Worm (Caenorhabditis elegans) whole organism, young adult: ENCODE results near the gene H38K22.9.
"Not testable (repeated sequence)": the region's sequence is repeated elsewhere in the genome, so short reads cannot be mapped to it uniquely, and the experiment has no call there.

Source experiments
- B0261.1 ChIP-seq: sonication (generic microtip); optimal IDR thresholded peaks from 2 replicates; lab custom pipeline; 2016; ENCODE audit warnings: mild to moderate bottlenecking, missing genetic modification characterization, moderate library complexity, missing compliant biosample characterization
- C17E4.6 ChIP-seq: fragments of 200-800 bp; sonication (Bioruptor generic); IDR thresholded peaks from 2 replicates; pipeline ENCODE4 v1.3.6; 2022; ENCODE audit warnings: missing genetic modification reagents, missing genetic modification characterization, missing compliant biosample characterization
- D2030.7 ChIP-seq: fragments of 200-800 bp; sonication (Bioruptor generic); IDR thresholded peaks from 2 replicates; pipeline ENCODE4 v1.3.6; 2022; ENCODE audit warnings: missing genetic modification reagents, missing genetic modification characterization, missing compliant biosample characterization
- F22D6.2 ChIP-seq: sonication (generic microtip); optimal IDR thresholded peaks from 2 replicates; lab custom pipeline; 2016; ENCODE audit warnings: mild to moderate bottlenecking, missing genetic modification characterization, missing compliant biosample characterization
- F33H1.4 ChIP-seq: fragments of 200-800 bp; sonication (Bioruptor generic); IDR thresholded peaks from 2 replicates; pipeline ENCODE4 v1.3.6; 2022; ENCODE audit warnings: missing genetic modification reagents, missing genetic modification characterization, missing compliant biosample characterization
- F37B4.10 ChIP-seq: fragments of 200-800 bp; sonication (Bioruptor generic); IDR thresholded peaks from 2 replicates; pipeline ENCODE4 v1.3.6; 2022; ENCODE audit warnings: missing genetic modification characterization, missing compliant biosample characterization
- F57A8.1 ChIP-seq: fragments of 200-800 bp; sonication (Bioruptor generic); optimal IDR thresholded peaks from 2 replicates; lab custom pipeline; 2018; ENCODE audit warnings: mild to moderate bottlenecking, missing genetic modification characterization, moderate library complexity, missing compliant biosample characterization
- K11D2.4 ChIP-seq: fragments of 200-800 bp; sonication (Bioruptor generic); IDR thresholded peaks from 2 replicates; pipeline ENCODE4 v1.3.6; 2022; ENCODE audit warnings: missing genetic modification reagents, missing genetic modification characterization, missing compliant biosample characterization
- Y53G8AR.9 ChIP-seq: fragments of 200-800 bp; sonication (Bioruptor generic); conservative IDR thresholded peaks from 2 replicates; pipeline ENCODE4 v1.3.6; 2022; ENCODE audit warnings: missing genetic modification reagents, missing genetic modification characterization, missing compliant biosample characterization
- Y67H2A.10 ChIP-seq: fragments of 200-800 bp; sonication (Bioruptor generic); conservative IDR thresholded peaks from 2 replicates; pipeline ENCODE4 v1.3.6; 2022; ENCODE audit warnings: missing genetic modification reagents, missing genetic modification characterization, missing compliant biosample characterization
- ZK185.1 ChIP-seq: sonication (generic microtip); optimal IDR thresholded peaks from 2 replicates; lab custom pipeline; 2016; ENCODE audit warnings: mild to moderate bottlenecking, missing genetic modification characterization, missing compliant biosample characterization; ENCODE audit not compliant: poor library complexity, severe bottlenecking
- atf-7 ChIP-seq: sonication (generic microtip); optimal IDR thresholded peaks from 2 replicates; lab custom pipeline; 2017; ENCODE audit warnings: mild to moderate bottlenecking, missing genetic modification characterization, missing compliant biosample characterization
- attf-5 ChIP-seq: fragments of 200-800 bp; sonication (Bioruptor generic); optimal IDR thresholded peaks from 2 replicates; lab custom pipeline; 2018; ENCODE audit warnings: mild to moderate bottlenecking, missing genetic modification characterization, missing compliant biosample characterization
- attf-6 ChIP-seq: fragments of 200-800 bp; sonication (Bioruptor generic); IDR thresholded peaks from 2 replicates; pipeline ENCODE4 v1.3.6; 2022; ENCODE audit warnings: missing genetic modification reagents, missing genetic modification characterization, missing compliant biosample characterization
- cebp-1 ChIP-seq, 2 experiments: fragments of 200-800 bp in 1 of 2; sonication (Bioruptor generic) in 1 of 2; sonication (generic microtip) in 1 of 2; IDR thresholded peaks in 1 of 2; optimal IDR thresholded peaks in 1 of 2; 2 replicates each; pipeline versions ENCODE4 v1.3.6 to Lab custom; 2017 to 2022; ENCODE audit warnings: missing compliant biosample characterization in 2 of 2, missing genetic modification characterization in 2 of 2, mild to moderate bottlenecking in 1 of 2, missing genetic modification reagents in 1 of 2, moderate library complexity in 1 of 2
- ceh-27 ChIP-seq: fragments of 200-800 bp; sonication (Bioruptor generic); optimal IDR thresholded peaks from 2 replicates; lab custom pipeline; 2018; ENCODE audit warnings: mild to moderate bottlenecking, missing genetic modification characterization, moderate library complexity, missing compliant biosample characterization
- chd-7 ChIP-seq: sonication (generic microtip); optimal IDR thresholded peaks from 2 replicates; lab custom pipeline; 2016; ENCODE audit warnings: mild to moderate bottlenecking, missing genetic modification characterization, moderate library complexity, missing compliant biosample characterization
- die-1 ChIP-seq: sonication (generic microtip); optimal IDR thresholded peaks from 2 replicates; lab custom pipeline; 2016; ENCODE audit warnings: missing genotype, mild to moderate bottlenecking, missing genetic modification characterization, missing compliant biosample characterization
- egl-44 ChIP-seq: fragments of 200-800 bp; sonication (Bioruptor generic); IDR thresholded peaks from 2 replicates; pipeline ENCODE4 v1.3.6; 2022; ENCODE audit warnings: missing genetic modification reagents, missing genetic modification characterization, missing compliant biosample characterization
- ekl-4 ChIP-seq: fragments of 200-800 bp; sonication (Bioruptor generic); IDR thresholded peaks from 2 replicates; pipeline ENCODE4 v1.3.6; 2022; ENCODE audit warnings: missing genetic modification reagents, missing genetic modification characterization, missing compliant biosample characterization
- hmg-1.2 ChIP-seq: fragments of 200-800 bp; sonication (Bioruptor generic); IDR thresholded peaks from 2 replicates; pipeline ENCODE4 v1.3.6; 2022; ENCODE audit warnings: missing genetic modification reagents, missing genetic modification characterization, missing compliant biosample characterization
- hsf-1 ChIP-seq: fragments of 200-800 bp; sonication (Bioruptor generic); IDR thresholded peaks from 2 replicates; pipeline ENCODE4 v1.3.6; 2022; ENCODE audit warnings: missing genetic modification reagents, missing genetic modification characterization, missing compliant biosample characterization
- let-526 ChIP-seq: fragments of 200-800 bp; sonication (Bioruptor generic); IDR thresholded peaks from 2 replicates; pipeline ENCODE4 v1.3.6; 2022; ENCODE audit warnings: missing genetic modification reagents, missing genetic modification characterization, missing compliant biosample characterization
- let-607 ChIP-seq, 2 experiments: fragments of 200-800 bp in 1 of 2; sonication (Bioruptor generic) in 1 of 2; sonication (generic microtip) in 1 of 2; optimal IDR thresholded peaks; 2 replicates each; lab custom pipeline; 2016 to 2018; ENCODE audit warnings: mild to moderate bottlenecking in 2 of 2, missing compliant biosample characterization in 2 of 2, missing genetic modification characterization in 2 of 2, moderate library complexity in 2 of 2, missing genotype in 1 of 2
- lin-26 ChIP-seq: fragments of 200-800 bp; sonication (Bioruptor generic); IDR thresholded peaks from 2 replicates; pipeline ENCODE4 v1.3.6; 2022; ENCODE audit warnings: missing genetic modification reagents, missing genetic modification characterization, missing compliant biosample characterization
- lin-40 ChIP-seq: sonication (generic microtip); optimal IDR thresholded peaks from 2 replicates; lab custom pipeline; 2016; ENCODE audit warnings: missing genetic modification characterization, mild to moderate bottlenecking, missing compliant biosample characterization, missing genotype, missing genetic modification reagents
- madf-3 ChIP-seq: fragments of 200-800 bp; sonication (Bioruptor generic); IDR thresholded peaks from 2 replicates; pipeline ENCODE4 v1.3.6; 2022; ENCODE audit warnings: missing genetic modification reagents, missing genetic modification characterization, missing compliant biosample characterization
- madf-6 ChIP-seq: fragments of 200-800 bp; sonication (Bioruptor generic); IDR thresholded peaks from 2 replicates; pipeline ENCODE4 v1.3.6; 2022; ENCODE audit warnings: missing genetic modification reagents, missing genetic modification characterization, missing compliant biosample characterization
- madf-8 ChIP-seq: fragments of 200-800 bp; sonication (Bioruptor generic); conservative IDR thresholded peaks from 2 replicates; pipeline ENCODE4 v1.3.6; 2022; ENCODE audit warnings: missing genetic modification reagents, missing genetic modification characterization, missing compliant biosample characterization
- mel-28 ChIP-seq: sonication (generic microtip); optimal IDR thresholded peaks from 2 replicates; lab custom pipeline; 2016; ENCODE audit warnings: borderline replicate concordance, mild to moderate bottlenecking, missing genetic modification characterization, missing compliant biosample characterization
- nhr-80 ChIP-seq: sonication (generic microtip); optimal IDR thresholded peaks from 2 replicates; lab custom pipeline; 2016; ENCODE audit warnings: missing genetic modification characterization, missing compliant biosample characterization
- rcor-1 ChIP-seq: fragments of 200-800 bp; sonication (Bioruptor generic); IDR thresholded peaks from 2 replicates; pipeline ENCODE4 v1.3.6; 2022; ENCODE audit warnings: missing genetic modification reagents, missing genetic modification characterization, missing compliant biosample characterization
- rec-8 ChIP-seq, 2 experiments: sonication (generic microtip); optimal IDR thresholded peaks; 2 replicates each; lab custom pipeline; 2016; ENCODE audit warnings: mild to moderate bottlenecking in 2 of 2, missing genetic modification characterization in 2 of 2, missing genetic modification reagents in 2 of 2, missing genotype in 2 of 2, missing biosample characterization in 1 of 2, missing compliant biosample characterization in 1 of 2, moderate library complexity in 1 of 2
- repo-1 ChIP-seq: sonication (generic microtip); optimal IDR thresholded peaks from 2 replicates; lab custom pipeline; 2017; ENCODE audit warnings: mild to moderate bottlenecking, missing genetic modification characterization, missing compliant biosample characterization
- snpc-4 ChIP-seq, 5 experiments: fragments of 150-350 bp in 1 of 5; sonication (generic microtip) in 4 of 5; optimal IDR thresholded peaks; 2 replicates each; lab custom pipeline; 2014 to 2018; ENCODE audit warnings: missing genetic modification characterization in 5 of 5, missing biosample characterization in 3 of 5, antibody characterized with exemption in 2 of 5, mild to moderate bottlenecking in 2 of 5, missing compliant biosample characterization in 2 of 5, missing genotype in 2 of 5, moderate library complexity in 2 of 5, missing genetic modification reagents in 1 of 5
- somi-1 ChIP-seq: fragments of 200-800 bp; sonication (Bioruptor generic); optimal IDR thresholded peaks from 2 replicates; lab custom pipeline; 2018; ENCODE audit warnings: mild to moderate bottlenecking, missing genetic modification characterization, missing compliant biosample characterization
- ztf-25 ChIP-seq: fragments of 200-800 bp; sonication (Bioruptor generic); IDR thresholded peaks from 2 replicates; pipeline ENCODE4 v1.3.6; 2022; ENCODE audit warnings: missing genetic modification reagents, missing genetic modification characterization, missing compliant biosample characterization
- ztf-26 ChIP-seq: sonication (generic microtip); optimal IDR thresholded peaks from 2 replicates; lab custom pipeline; 2017; ENCODE audit warnings: missing genetic modification characterization, missing compliant biosample characterization
- ztf-28 ChIP-seq: fragments of 200-800 bp; sonication (Bioruptor generic); IDR thresholded peaks from 2 replicates; pipeline ENCODE4 v1.3.6; 2022; ENCODE audit warnings: missing genetic modification reagents, missing genetic modification characterization, missing compliant biosample characterization

The H38K22.9 gene

DNA sequence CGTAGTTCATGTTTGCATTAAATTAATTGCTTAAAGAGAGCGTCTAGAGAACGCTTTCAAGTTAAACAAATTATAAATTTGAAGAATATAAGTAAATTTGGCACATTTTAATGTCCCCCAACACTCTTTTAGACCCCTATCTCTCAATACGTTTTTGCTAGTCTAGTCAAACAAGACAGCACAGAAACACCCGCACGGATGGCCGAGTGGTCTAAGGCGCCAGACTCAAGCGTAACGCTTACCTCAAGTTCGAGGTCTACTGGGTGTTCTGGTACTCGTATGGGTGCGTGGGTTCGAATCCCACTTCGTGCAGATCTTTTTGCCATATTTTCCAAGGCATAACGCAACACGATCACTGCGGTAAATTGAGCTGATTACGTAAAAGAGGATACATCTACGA, 38.4 kb downstream of the H38K22.9 start (continued):
- TF ChIP-seq Y67H2A.10: no peak
- no peak for TF ChIP-seq cebp-1 (GFP tag; IDR thresholded peaks at IDR 0.05; lab: Robert Waterston, UW)
- TF ChIP-seq cebp-1 (tag; optimal IDR thresholded peaks at IDR 0.05; lab: Kevin White, UChicago): no peak
- no peak for TF ChIP-seq F57A8.1 (GFP tag; lab: Kevin White, UChicago)
- TF ChIP-seq chd-7: no peak

DNA sequence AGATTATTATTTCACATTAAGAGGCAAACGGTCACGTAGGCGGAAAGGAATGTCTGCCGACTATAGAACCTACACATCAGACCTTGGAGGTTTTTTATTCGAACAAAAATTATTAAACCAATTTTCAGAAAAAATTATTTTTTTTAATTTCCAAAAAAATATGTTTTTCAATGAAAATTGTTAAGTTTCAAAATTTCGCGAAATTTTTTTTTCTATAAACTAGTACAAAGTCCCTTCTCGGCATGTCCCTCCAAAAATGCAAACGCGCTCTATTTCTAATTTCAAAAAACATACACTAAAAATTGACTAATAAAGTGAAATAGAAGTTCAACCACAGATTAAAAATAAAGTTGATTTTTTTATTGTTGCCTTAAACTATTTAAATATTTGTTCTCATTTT, 41.0 kb downstream of the H38K22.9 start, which contains the start of gene ckb-1:
ckb-1 (plus strand) TSS at position 301 of the 400 bp plus-strand sequence.
- TF ChIP-seq cebp-1 (GFP tag; IDR thresholded peaks at IDR 0.05; lab: Robert Waterston, UW) (no peak), cebp-1 (tag; optimal IDR thresholded peaks at IDR 0.05; lab: Kevin White, UChicago) (no peak), ceh-27 (GFP tag; lab: Kevin White, UChicago) (no peak)

DNA sequence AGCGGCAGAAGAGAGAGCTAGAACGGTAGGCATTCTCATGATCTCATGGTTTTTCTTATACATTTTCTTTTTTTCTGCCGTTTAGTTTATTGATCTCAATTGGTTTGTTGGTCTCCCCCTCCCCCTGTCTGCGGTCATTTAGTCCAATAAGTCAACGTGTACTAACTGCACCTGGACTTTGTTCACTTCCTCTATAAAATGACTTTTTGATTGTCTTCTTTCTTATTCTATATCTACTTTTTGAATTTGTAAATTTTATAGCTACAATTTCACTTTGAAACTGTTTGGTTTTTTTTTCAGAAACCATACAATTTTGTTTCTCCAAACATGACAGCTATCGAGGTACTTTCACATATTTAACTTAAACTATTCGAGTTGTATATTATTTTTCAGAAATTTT, 43.7 kb downstream of the H38K22.9 start, which contains the start of gene ckb-2:
ckb-2 (plus strand) TSS at position 301 of the 400 bp plus-strand sequence.
- TF ChIP-seq hsf-1 (GFP tag; lab: Robert Waterston, UW): no peak
- no peak for TF ChIP-seq hmg-1.2 (GFP tag; lab: Robert Waterston, UW)
- TF ChIP-seq somi-1 (GFP tag; lab: Kevin White, UChicago): no peak

DNA sequence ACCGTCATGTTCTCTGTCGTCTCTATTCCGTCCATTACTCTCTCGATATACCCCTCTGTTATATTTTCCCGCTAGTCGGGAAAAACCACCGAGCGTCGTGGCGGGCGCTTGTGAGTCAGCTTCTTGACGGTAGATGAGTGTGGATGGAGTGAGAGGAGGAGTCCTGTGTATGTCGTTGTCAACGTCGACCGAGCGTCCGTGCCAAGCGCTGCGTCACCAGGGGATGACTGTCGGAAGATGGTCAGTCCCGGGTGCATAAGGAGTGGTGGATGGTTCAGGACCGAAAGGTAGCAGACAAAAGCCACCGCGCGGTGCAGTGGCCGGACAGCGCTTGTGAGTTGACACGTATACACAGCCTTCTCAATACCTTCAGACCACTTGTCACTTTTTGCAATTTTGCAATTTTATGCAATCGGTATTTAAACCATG, 45.4 kb downstream of the H38K22.9 start:
- TF ChIP-seq attf-5 (GFP tag; lab: Kevin White, UChicago): peak; percentile 58
- peak; percentile 67; the same call in 1 of the 2 replicates for TF ChIP-seq C17E4.6
- TF ChIP-seq madf-8: peak; percentile 29; the same call in 1 of the 2 replicates
- peak; percentile 76 for TF ChIP-seq egl-44 (GFP tag; lab: Robert Waterston, UW)
- TF ChIP-seq rcor-1 (GFP tag; lab: Robert Waterston, UW): peak; percentile 85
- peak; percentile 4; the same call in 1 of the 2 replicates for TF ChIP-seq let-526 (GFP tag; lab: Robert Waterston, UW)
- peak; percentile 71 for TF ChIP-seq B0261.1
- TF ChIP-seq rec-8 (tag; optimal IDR thresholded peaks at IDR 0.05; lab: Kevin White, UChicago): peak in 1 of 2 experiments; percentile 32
- TF ChIP-seq repo-1: peak; percentile 74
- peak; percentile 64; the same call in 1 of the 2 replicates for TF ChIP-seq ekl-4 (GFP tag; lab: Robert Waterston, UW)
- TF ChIP-seq lin-26 (GFP tag; lab: Robert Waterston, UW): peak; percentile 86
- peak; percentile 85 for TF ChIP-seq D2030.7 (GFP tag; lab: Robert Waterston, UW)
- 0 out of 2 replicates have a peak, but pooled peaks have one; percentile 42 for TF ChIP-seq madf-3 (GFP tag; lab: Robert Waterston, UW)
- TF ChIP-seq die-1 (tag; lab: Kevin White, UChicago): peak; percentile 39
- TF ChIP-seq attf-6 (GFP tag; lab: Robert Waterston, UW): 0 out of 2 replicates have a peak, but pooled peaks have one; percentile 50
- peak; percentile 85 for TF ChIP-seq hmg-1.2 (GFP tag; lab: Robert Waterston, UW)
- TF ChIP-seq F37B4.10 (GFP tag; lab: Robert Waterston, UW): 0 out of 2 replicates have a peak, but pooled peaks have one; percentile 22
- TF ChIP-seq Y53G8AR.9 (GFP tag; lab: Robert Waterston, UW): 0 out of 2 replicates have a peak, but pooled peaks have one; percentile 73
- peak; percentile 48; the same call in 1 of the 2 replicates for TF ChIP-seq ztf-25
- 0 out of 2 replicates have a peak, but pooled peaks have one; percentile 59 for TF ChIP-seq hsf-1 (GFP tag; lab: Robert Waterston, UW)
- peak; percentile 49; the same call in 1 of the 2 replicates for TF ChIP-seq K11D2.4 (GFP tag; lab: Robert Waterston, UW)
- peak; percentile 24 for TF ChIP-seq atf-7 (tag; lab: Kevin White, UChicago)
- TF ChIP-seq ztf-28: 0 out of 2 replicates have a peak, but pooled peaks have one; percentile 40
- peak; percentile 77 for TF ChIP-seq ZK185.1 (tag; lab: Kevin White, UChicago)
- TF ChIP-seq nhr-80: peak; percentile 60
- peak; percentile 56 for TF ChIP-seq ztf-26 (tag; lab: Kevin White, UChicago)
- TF ChIP-seq let-607 (tag; optimal IDR thresholded peaks at IDR 0.05; lab: Kevin White, UChicago): peak in 1 of 2 experiments; percentile 45
- TF ChIP-seq F22D6.2 (tag; lab: Kevin White, UChicago): peak; percentile 1
- peak; percentile 73 for TF ChIP-seq lin-40 (tag; lab: Kevin White, UChicago)
- TF ChIP-seq madf-6 (GFP tag; lab: Robert Waterston, UW): peak; percentile 72; the same call in 1 of the 2 replicates
- peak; percentile 33 for TF ChIP-seq mel-28 (tag; lab: Kevin White, UChicago)
- TF ChIP-seq F33H1.4: peak; percentile 45; the same call in 1 of the 2 replicates
- not testable (repeated sequence) for TF ChIP-seq snpc-4 (GFP tag; optimal IDR thresholded peaks at IDR 0.05; lab: Kevin White, UChicago)
- peak in 2 of 4 experiments; percentile 44 to 65 for TF ChIP-seq snpc-4 (tag; optimal IDR thresholded peaks at IDR 0.05; lab: Kevin White, UChicago)
